Worm (Caenorhabditis elegans): ENCODE data around the gene hpl-1.
A peak's percentile ranks its signal among the peaks of the same experiment; 100 is the strongest.

Gene hpl-1

ce11 chrX:13245090-13245489 lies at the start of gene hpl-1:
Gene hpl-1, plus strand, starts transcription at chrX:13245390.
- TF ChIP-seq lin-11 (tag; optimal IDR thresholded peaks at IDR 0.05) = peak; percentile 25
- no peak for TF ChIP-seq dmd-4 (tag; optimal IDR thresholded peaks at IDR 0.05)

ce11 chrX:13198134-13198533 lies 47.1 kb upstream of the hpl-1 start:
- TF ChIP-seq egl-27 (tag; optimal IDR thresholded peaks at IDR 0.05) (no peak), elt-3 (tag; optimal IDR thresholded peaks at IDR 0.05) (no peak), nhr-10 (tag; optimal IDR thresholded peaks at IDR 0.05) (no peak), sem-4 (tag; optimal IDR thresholded peaks at IDR 0.05) (no peak), R02D3.7 (tag; optimal IDR thresholded peaks at IDR 0.05) (no peak), elt-1 (tag; optimal IDR thresholded peaks at IDR 0.05) (no peak), unc-39 (tag; optimal IDR thresholded peaks at IDR 0.05) (no peak), zag-1 (tag; optimal IDR thresholded peaks at IDR 0.05) (no peak), blmp-1 (tag; optimal IDR thresholded peaks at IDR 0.05; ENCODE audit: insufficient read depth) (no peak), C34F6.9 (tag; optimal IDR thresholded peaks at IDR 0.05) (no peak), alr-1 (tag; optimal IDR thresholded peaks at IDR 0.05) (no peak)

ce11 chrX:13200312-13200711 lies 44.9 kb upstream of the hpl-1 start:
- no peak for TF ChIP-seq ceh-82 (tag; optimal IDR thresholded peaks at IDR 0.05)
- TF ChIP-seq nhr-129 (tag; optimal IDR thresholded peaks at IDR 0.05) = peak; percentile 1
- TF ChIP-seq F13H6.1 (tag; optimal IDR thresholded peaks at IDR 0.05) = peak; percentile 8
- no peak for TF ChIP-seq R02D3.7 (tag; optimal IDR thresholded peaks at IDR 0.05)
- TF ChIP-seq nhr-6 (tag; optimal IDR thresholded peaks at IDR 0.05) = no peak
- TF ChIP-seq egl-27 (tag; optimal IDR thresholded peaks at IDR 0.05) = no peak
- no peak for TF ChIP-seq elt-1 (tag; optimal IDR thresholded peaks at IDR 0.05)

- TF ChIP-seq ceh-16 (tag; optimal IDR thresholded peaks at IDR 0.05) (no peak), ZK546.5 (tag; optimal IDR thresholded peaks at IDR 0.05) (no peak), mab-5 (tag; optimal IDR thresholded peaks at IDR 0.05) (no peak), ztf-11 (tag; optimal IDR thresholded peaks at IDR 0.05) (no peak), Y55F3AM.14 (GFP tag; optimal IDR thresholded peaks at IDR 0.05) (no peak), nhr-12 (tag; optimal IDR thresholded peaks at IDR 0.05) (no peak), nhr-11 (tag; optimal IDR thresholded peaks at IDR 0.05) (no peak), snpc-4 (tag; optimal IDR thresholded peaks at IDR 0.05) (no peak), unc-62 (GFP tag; optimal IDR thresholded peaks at IDR 0.05) (no peak), alr-1 (tag; optimal IDR thresholded peaks at IDR 0.05) (no peak), nhr-10 (tag; optimal IDR thresholded peaks at IDR 0.05) (no peak), gmeb-1 (tag; optimal IDR thresholded peaks at IDR 0.05) (no peak)
These were observed 43.8 kb upstream of the hpl-1 start, which contains the start of gene unc-9 for ce11 chrX:13201401-13201800. Gene unc-9, plus strand, starts transcription at chrX:13201770.

- TF ChIP-seq dmd-4 (tag; optimal IDR thresholded peaks at IDR 0.05) = no peak
- TF ChIP-seq sem-4 (tag; optimal IDR thresholded peaks at IDR 0.05) = no peak
- TF ChIP-seq nhr-21 (tag; optimal IDR thresholded peaks at IDR 0.05) = no peak
- no peak for TF ChIP-seq sma-3 (GFP tag; optimal IDR thresholded peaks at IDR 0.05)
- no peak for TF ChIP-seq elt-3 (tag; optimal IDR thresholded peaks at IDR 0.05)
- TF ChIP-seq nhr-6 (tag; optimal IDR thresholded peaks at IDR 0.05) = no peak
- no peak for TF ChIP-seq nhr-11 (tag; optimal IDR thresholded peaks at IDR 0.05)
- TF ChIP-seq egl-27 (tag; optimal IDR thresholded peaks at IDR 0.05) = no peak
- no peak for TF ChIP-seq nhr-25 (tag; optimal IDR thresholded peaks at IDR 0.05)
- TF ChIP-seq C34F6.9 (tag; optimal IDR thresholded peaks at IDR 0.05) = no peak
- TF ChIP-seq zag-1 (tag; optimal IDR thresholded peaks at IDR 0.05) = no peak
- no peak for TF ChIP-seq mab-5 (tag; optimal IDR thresholded peaks at IDR 0.05)
- TF ChIP-seq lin-39 (tag; optimal IDR thresholded peaks at IDR 0.05) = no peak
- no peak for TF ChIP-seq unc-55 (GFP tag; optimal IDR thresholded peaks at IDR 0.05)
- no peak for TF ChIP-seq sma-9 (GFP tag; optimal IDR thresholded peaks at IDR 0.05)
- no peak for TF ChIP-seq sma-9 (tag; optimal IDR thresholded peaks at IDR 0.05)
- TF ChIP-seq mbf-1 (tag; optimal IDR thresholded peaks at IDR 0.05) = no peak
- TF ChIP-seq lin-11 (tag; optimal IDR thresholded peaks at IDR 0.05) = no peak
These were observed 42.9 kb upstream of the hpl-1 start for ce11 chrX:13202312-13202711.

- peak; percentile 30 for TF ChIP-seq zag-1 (tag; optimal IDR thresholded peaks at IDR 0.05)
- TF ChIP-seq C34F6.9 (tag; optimal IDR thresholded peaks at IDR 0.05) = peak; percentile 2
- no peak for TF ChIP-seq gmeb-1 (tag; optimal IDR thresholded peaks at IDR 0.05)
These were observed 39.2 kb upstream of the hpl-1 start for ce11 chrX:13206011-13206410.

Measured in whole organism, L2 larva.